Worm (Caenorhabditis elegans): Measurements from ENCODE around the gene pitr-3.
A peak's percentile ranks its signal among the peaks of the same experiment; 100 is the strongest.

The pitr-3 gene

DNA sequence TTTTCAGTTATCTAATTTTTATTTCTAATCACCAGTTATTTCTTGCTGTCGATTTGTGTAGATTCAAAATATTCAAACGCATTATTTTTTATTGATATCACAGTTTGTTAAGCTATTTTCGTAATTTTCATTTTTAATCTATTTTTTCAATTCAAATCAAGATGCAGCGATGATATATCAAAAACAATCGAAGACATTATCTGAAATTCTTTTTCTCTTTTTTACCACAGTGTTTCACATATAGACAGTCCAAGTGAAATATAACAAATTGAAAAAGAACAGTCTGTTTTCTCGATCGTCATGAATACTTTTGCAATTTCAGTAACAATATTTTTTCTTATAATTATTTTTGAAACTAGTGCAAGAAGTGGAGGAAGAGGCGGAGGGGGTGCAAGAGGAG, 15.9 kb downstream of the pitr-3 start, which contains the start of gene F21C10.5:
F21C10.5 (plus strand) TSS at position 301 of the 400 bp plus-strand sequence.
- TF ChIP-seq snpc-4 (tag; optimal IDR thresholded peaks at IDR 0.05) (no peak), lin-11 (tag; optimal IDR thresholded peaks at IDR 0.05) (no peak), unc-62 (GFP tag; optimal IDR thresholded peaks at IDR 0.05) (no peak)

DNA sequence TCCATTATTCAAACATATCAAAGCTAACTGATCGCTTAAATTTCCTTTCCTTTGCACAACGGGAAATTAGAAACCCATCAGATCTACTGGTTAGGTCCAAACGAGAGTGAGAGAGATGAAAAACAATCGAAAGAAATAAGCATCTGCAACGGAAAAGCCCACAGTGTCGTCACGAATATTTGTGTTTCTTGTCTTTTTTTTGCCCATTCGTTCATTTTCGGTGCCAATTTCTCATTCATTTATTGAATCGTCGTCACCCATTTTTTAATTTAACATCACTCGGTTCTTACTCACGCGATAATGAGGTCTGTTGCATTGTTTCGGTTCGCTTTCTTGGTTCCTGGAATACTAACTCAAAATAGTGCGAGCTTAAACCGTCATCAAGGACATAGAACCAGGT, 17.0 kb downstream of the pitr-3 start, which contains the start of gene F21C10.6:
F21C10.6 (plus strand) TSS at position 301 of the 400 bp plus-strand sequence.
- TF ChIP-seq elt-1 (tag; optimal IDR thresholded peaks at IDR 0.05): no peak
- no peak for TF ChIP-seq ztf-11 (tag; optimal IDR thresholded peaks at IDR 0.05)
- TF ChIP-seq peb-1 (tag; optimal IDR thresholded peaks at IDR 0.05): no peak
- no peak for TF ChIP-seq mab-5 (tag; optimal IDR thresholded peaks at IDR 0.05)
- no peak for TF ChIP-seq nhr-77 (tag; optimal IDR thresholded peaks at IDR 0.05)
- TF ChIP-seq fos-1 (tag; optimal IDR thresholded peaks at IDR 0.05): no peak
- no peak for TF ChIP-seq gmeb-1 (tag; optimal IDR thresholded peaks at IDR 0.05)
- no peak for TF ChIP-seq C34F6.9 (tag; optimal IDR thresholded peaks at IDR 0.05)
- no peak for TF ChIP-seq sma-3 (GFP tag; optimal IDR thresholded peaks at IDR 0.05)

- TF ChIP-seq nhr-77 (tag; optimal IDR thresholded peaks at IDR 0.05) (no peak), ama-1 (optimal IDR thresholded peaks at IDR 0.05) (no peak)
Measured at ce11 chrV:9123186-9123585, 18.0 kb downstream of the pitr-3 start, which contains the start of gene F21C10.11. TSS of gene F21C10.11 (plus strand) at chrV:9123486.

ce11 chrV:9122004-9122403, 19.2 kb downstream of the pitr-3 start, which contains the start of gene F21C10.13:
TSS of gene F21C10.13 (plus strand) at chrV:9122304.
- TF ChIP-seq egl-27 (tag; optimal IDR thresholded peaks at IDR 0.05): no peak
- no peak for TF ChIP-seq lin-13 (GFP tag; optimal IDR thresholded peaks at IDR 0.05)
- no peak for TF ChIP-seq aly-2 (tag; optimal IDR thresholded peaks at IDR 0.05)
- no peak for TF ChIP-seq nhr-10 (tag; optimal IDR thresholded peaks at IDR 0.05)
- TF ChIP-seq unc-39 (tag; optimal IDR thresholded peaks at IDR 0.05): no peak
- TF ChIP-seq zag-1 (tag; optimal IDR thresholded peaks at IDR 0.05): no peak
- TF ChIP-seq nhr-6 (tag; optimal IDR thresholded peaks at IDR 0.05): no peak
- TF ChIP-seq nhr-21 (tag; optimal IDR thresholded peaks at IDR 0.05): no peak
- no peak for TF ChIP-seq ztf-4 (tag; optimal IDR thresholded peaks at IDR 0.05)
- TF ChIP-seq snpc-4 (tag; optimal IDR thresholded peaks at IDR 0.05): no peak

DNA sequence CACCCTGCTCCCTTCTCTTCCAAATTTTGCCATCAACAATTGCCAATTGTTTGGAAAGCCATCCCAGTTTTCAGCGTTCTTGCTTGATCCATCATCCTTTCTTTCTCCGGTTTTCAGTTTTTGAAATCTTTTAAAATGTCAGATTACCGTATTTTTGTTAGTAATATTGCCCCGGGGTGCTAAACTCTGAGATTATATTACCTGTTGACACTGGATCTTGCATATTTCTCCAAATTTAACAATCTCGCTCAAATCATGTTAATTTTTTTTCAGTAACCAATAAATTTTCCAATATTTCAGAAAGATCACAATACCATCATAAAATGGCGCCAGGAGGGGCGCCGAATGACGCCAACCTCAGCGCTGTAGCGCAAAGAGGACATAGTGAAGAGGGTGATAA, 28.7 kb downstream of the pitr-3 start, which contains the start of gene F21C10.7:
F21C10.7 (plus strand) TSS at position 301 of the 400 bp plus-strand sequence.
- TF ChIP-seq sma-3 (GFP tag; optimal IDR thresholded peaks at IDR 0.05) (no peak), nhr-23 (tag; optimal IDR thresholded peaks at IDR 0.05) (no peak), C34F6.9 (tag; optimal IDR thresholded peaks at IDR 0.05) (no peak), skn-1 (tag; optimal IDR thresholded peaks at IDR 0.05) (no peak), lin-39 (tag; optimal IDR thresholded peaks at IDR 0.05) (no peak), elt-1 (tag; optimal IDR thresholded peaks at IDR 0.05) (no peak), mab-5 (tag; optimal IDR thresholded peaks at IDR 0.05) (no peak), nhr-10 (tag; optimal IDR thresholded peaks at IDR 0.05) (no peak), nhr-237 (tag; optimal IDR thresholded peaks at IDR 0.05) (no peak), Y55F3AM.14 (GFP tag; optimal IDR thresholded peaks at IDR 0.05) (no peak), gmeb-1 (tag; optimal IDR thresholded peaks at IDR 0.05) (no peak), zag-1 (tag; optimal IDR thresholded peaks at IDR 0.05) (no peak), sma-9 (GFP tag; optimal IDR thresholded peaks at IDR 0.05) (no peak), sma-9 (tag; optimal IDR thresholded peaks at IDR 0.05) (no peak), ama-1 (optimal IDR thresholded peaks at IDR 0.05) (no peak), nhr-25 (tag; optimal IDR thresholded peaks at IDR 0.05) (no peak), ZK546.5 (tag; optimal IDR thresholded peaks at IDR 0.05) (no peak)

DNA sequence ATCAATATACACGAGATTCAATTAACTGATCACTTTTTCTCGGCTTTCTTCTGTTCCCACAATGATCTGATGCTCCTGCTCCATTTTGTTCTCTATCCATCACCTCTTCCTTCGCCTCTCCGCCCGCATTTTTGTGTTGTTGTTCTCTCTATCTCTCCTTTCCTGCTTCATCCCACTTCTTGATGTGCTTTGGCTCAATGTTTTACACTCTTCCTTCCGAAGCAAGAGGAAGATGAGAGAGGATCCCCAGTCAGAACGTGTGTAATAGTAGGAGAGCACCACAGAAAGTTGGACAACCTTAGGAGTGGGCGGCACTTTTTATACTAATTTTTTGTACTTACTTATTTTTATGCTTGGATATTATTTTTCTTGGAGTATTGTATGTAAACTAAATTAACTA, 29.2 kb downstream of the pitr-3 start:
- TF ChIP-seq ama-1 (optimal IDR thresholded peaks at IDR 0.05) (no peak), lsy-2 (tag; optimal IDR thresholded peaks at IDR 0.05) (no peak), nhr-129 (tag; optimal IDR thresholded peaks at IDR 0.05) (peak; percentile 46), sma-9 (GFP tag; optimal IDR thresholded peaks at IDR 0.05) (peak; percentile 25), sma-9 (tag; optimal IDR thresholded peaks at IDR 0.05) (no peak), dmd-4 (tag; optimal IDR thresholded peaks at IDR 0.05) (no peak)

Data from whole organism, L2 larva.